Fruit fly (Drosophila melanogaster): ENCODE results near the gene CG34428.

Gene CG34428

DNA sequence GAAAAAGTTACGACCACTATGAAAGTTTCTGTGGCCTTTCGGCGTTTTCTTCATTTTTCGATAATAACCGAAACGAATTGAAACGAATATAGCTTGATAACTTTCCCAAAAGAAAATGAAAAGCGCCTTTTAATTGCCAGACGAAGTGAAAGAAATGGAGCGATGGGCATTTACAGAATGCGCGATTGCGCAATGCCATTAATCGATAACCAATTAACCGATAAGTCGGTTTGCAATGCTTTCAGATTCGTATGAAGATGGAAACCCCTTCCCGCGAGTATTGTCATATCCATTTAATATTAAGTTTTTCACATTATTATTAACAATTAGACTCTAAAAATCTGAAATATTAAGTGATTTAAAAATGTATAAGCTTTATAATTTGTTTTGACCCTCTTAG, 34.2 kb upstream of the CG34428 start:
- TF ChIP-seq Dll (optimal IDR thresholded peaks at IDR 0.05): no peak
- no peak for TF ChIP-seq CG8478 (optimal IDR thresholded peaks at IDR 0.05)

DNA sequence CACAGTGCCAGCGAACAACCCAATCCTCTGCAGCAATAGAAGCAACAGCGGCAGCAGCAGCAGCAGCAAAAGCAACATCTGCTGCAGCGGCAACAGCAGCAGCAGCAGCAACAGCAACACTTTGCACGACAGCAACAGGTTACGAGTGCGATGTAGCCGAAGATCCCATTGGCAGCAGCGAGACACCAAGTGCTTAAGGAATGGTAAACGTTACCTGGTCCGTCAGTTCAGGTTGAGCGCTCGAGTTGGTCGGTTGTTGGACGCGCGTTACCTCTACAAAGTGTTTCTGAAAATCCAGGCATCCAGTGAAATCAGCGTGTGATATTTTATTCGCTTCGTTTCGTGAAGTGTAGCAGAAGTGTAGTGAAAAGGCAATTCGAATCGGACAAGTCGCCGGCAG, 32.8 kb upstream of the CG34428 start, which contains the start of gene CG17672:
CG17672 (plus strand) TSS at position 223 of the 400 bp plus-strand sequence.
- TF ChIP-seq psq (optimal IDR thresholded peaks at IDR 0.05): no peak
- no peak for TF ChIP-seq EcR (GFP tag; optimal IDR thresholded peaks at IDR 0.05)
- TF ChIP-seq Dll (optimal IDR thresholded peaks at IDR 0.05): no peak
- TF ChIP-seq CG8478 (optimal IDR thresholded peaks at IDR 0.05): no peak
- no peak for TF ChIP-seq pan (optimal IDR thresholded peaks at IDR 0.05)
- no peak for TF ChIP-seq usp (GFP tag; optimal IDR thresholded peaks at IDR 0.05)

DNA sequence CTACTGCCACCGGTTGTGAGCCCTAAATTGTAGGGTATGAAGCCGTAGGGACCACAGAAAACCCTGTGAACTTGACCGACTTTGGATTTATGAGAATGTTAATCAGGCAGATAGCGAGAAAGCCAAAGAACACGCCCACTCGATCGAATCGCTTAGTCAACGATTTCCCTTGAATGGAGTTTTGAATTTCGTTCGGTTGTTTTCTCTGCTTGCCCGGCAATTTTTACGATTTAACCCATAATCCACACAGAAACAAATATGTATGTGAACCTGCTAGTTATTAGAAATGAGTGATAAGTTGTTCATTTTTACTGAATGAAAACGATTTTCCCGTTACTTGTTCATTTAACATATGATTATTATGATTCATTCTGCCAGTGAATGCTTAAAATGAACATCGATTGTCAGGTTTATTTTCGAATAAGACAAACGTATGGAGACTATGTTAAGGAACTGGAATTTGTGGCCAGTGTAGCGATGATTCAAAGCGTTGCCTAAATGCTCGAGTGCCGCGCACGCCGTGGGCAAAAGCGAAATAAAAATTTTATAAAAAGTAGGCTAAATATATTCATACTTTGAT, 31.4 kb upstream of the CG34428 start:
- TF ChIP-seq EcR (GFP tag; optimal IDR thresholded peaks at IDR 0.05) (no peak), usp (GFP tag; optimal IDR thresholded peaks at IDR 0.05) (no peak), psq (optimal IDR thresholded peaks at IDR 0.05) (no peak), CG8478 (optimal IDR thresholded peaks at IDR 0.05) (no peak)

DNA sequence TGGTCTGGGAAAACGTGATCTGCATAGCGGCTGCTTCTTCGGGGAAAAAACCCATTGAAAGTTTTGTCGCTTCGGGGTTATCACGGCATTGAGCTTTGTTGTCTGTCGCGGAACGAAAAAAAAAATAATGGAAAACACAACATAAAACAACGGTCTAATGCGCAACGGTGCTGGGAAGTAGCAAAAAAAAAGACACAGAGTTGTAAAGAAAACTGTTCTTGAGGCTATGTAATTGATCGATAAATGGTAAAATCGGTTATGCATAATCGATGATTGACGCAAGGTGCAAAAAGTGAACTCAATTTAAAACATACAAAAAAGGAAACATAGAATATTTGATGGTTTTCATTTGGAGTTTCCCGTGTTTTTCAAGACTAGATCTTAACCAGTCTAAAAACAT, 30.2 kb upstream of the CG34428 start:
- TF ChIP-seq psq (optimal IDR thresholded peaks at IDR 0.05) (no peak), Dll (optimal IDR thresholded peaks at IDR 0.05) (no peak)

DNA sequence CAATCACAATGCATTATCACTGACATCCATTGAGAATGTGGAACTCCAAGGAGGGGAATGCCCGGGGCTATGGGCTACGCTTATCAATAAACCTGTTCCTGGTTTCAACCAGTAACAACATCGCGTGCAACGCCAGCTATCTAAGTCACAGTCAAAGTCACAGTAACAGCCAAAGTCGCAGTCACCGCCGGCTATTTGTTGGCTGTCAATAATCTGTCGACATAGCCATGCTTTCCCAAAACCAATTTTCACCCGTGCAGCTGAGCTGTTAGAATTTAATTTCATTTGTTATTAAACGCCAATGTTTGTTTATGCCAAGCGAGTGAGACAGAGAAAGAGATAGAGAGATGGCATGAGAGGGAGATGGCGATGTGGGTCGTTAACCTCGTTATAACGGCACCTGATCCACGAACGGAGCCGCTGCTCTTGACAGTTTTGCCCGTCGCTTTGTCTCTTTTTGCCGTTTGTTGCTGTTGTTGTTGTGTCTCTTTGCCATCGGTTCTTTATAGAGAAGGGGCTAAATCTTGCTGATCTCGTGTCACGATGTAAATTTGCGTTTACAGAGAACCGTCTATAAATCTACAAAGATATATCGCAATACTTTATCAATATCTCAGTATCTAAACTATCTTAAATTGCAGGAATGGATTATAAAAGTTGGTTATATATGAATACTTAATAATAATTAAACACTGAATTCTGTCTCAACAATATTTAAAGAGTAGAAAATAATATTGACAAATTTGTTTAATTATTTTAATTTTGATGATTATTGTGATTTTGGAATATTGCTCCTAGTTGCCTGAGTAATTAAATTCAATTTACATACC, 29.3 kb upstream of the CG34428 start:
- TF ChIP-seq psq (optimal IDR thresholded peaks at IDR 0.05) (no peak), EcR (GFP tag; optimal IDR thresholded peaks at IDR 0.05) (no peak), Dll (optimal IDR thresholded peaks at IDR 0.05) (no peak), CG8478 (optimal IDR thresholded peaks at IDR 0.05) (no peak), pan (optimal IDR thresholded peaks at IDR 0.05) (no peak), usp (GFP tag; optimal IDR thresholded peaks at IDR 0.05) (no peak)

DNA sequence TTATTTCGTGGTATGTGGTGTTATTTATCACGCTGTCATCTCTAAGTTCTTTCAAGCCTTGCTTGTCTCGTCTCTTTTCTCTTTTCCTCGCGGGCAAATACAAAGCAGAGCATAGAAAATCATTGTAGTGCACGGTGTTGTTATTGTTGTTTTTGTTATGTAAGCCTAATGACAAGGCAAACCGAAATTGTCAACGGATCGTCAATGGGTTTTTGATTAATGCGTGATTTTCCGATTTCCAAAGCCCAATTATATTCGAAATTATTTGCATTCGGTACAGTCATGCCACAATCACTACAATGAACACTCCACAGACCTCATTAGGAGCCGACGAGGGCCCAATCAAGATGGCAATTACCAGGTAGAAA, 28.7 kb upstream of the CG34428 start:
- TF ChIP-seq pan (optimal IDR thresholded peaks at IDR 0.05) (no peak), CG8478 (optimal IDR thresholded peaks at IDR 0.05) (no peak), EcR (GFP tag; optimal IDR thresholded peaks at IDR 0.05) (no peak), psq (optimal IDR thresholded peaks at IDR 0.05) (no peak), usp (GFP tag; optimal IDR thresholded peaks at IDR 0.05) (no peak), Dll (optimal IDR thresholded peaks at IDR 0.05) (no peak)

DNA sequence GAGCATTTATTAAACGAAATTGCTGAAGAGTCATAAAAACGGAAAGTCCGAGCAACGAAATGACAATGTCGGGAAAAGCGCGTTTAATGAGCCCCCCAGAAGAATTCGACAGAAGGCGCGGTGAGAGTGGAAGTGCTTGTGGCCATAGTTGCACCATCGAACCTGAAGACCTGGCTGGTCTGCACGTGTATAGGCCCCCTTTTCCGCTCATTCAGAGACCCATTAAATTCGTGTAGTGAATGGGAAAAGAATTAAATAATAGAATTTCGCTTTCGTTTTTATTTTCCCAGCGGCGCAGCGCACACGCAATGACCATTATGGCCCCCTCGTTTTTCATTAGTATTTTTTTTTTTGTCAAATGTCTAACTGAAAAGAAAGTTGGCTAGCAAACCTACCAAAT, 28.2 kb upstream of the CG34428 start:
- TF ChIP-seq usp (GFP tag; optimal IDR thresholded peaks at IDR 0.05) (no peak), EcR (GFP tag; optimal IDR thresholded peaks at IDR 0.05) (no peak), psq (optimal IDR thresholded peaks at IDR 0.05) (no peak)

DNA sequence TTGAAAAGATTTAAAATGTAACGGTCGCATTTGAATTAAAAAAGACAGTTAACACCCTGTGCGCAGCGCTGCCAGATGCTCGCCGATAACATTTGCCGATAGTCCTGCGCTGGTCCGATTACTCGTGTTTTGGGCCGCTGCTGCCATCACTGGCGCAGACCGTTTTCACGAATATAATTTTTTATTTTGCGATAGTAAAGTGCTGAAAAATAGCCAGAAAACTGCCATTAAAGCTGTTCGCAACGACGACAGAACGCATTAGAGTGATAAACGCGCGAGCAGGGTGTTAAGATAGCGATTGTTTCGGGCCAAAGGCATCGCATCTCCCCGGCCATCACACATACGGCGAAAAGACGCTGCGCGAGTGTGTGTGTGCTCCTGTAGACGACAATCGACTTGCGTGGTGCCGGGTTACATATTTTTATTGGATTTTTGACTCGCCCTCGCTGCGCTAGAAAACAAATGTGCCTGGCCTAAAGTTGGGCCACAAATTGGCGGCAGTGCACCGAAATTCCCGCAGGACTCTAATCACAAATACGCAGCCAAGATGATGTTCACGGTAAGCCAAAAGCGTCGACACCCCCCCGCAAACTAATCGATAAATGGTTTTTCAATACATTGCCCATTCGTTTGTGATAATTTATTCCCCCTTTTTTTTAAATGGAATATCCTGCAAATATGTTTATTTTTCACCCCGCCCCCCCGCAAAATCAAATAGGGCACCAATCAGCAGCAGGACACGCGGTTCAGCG, 24.7 kb upstream of the CG34428 start, which contains the start of gene Srrm1:
Srrm1 (plus strand) TSS at position 116 of the 752 bp plus-strand sequence.
- no peak for TF ChIP-seq Dll (optimal IDR thresholded peaks at IDR 0.05)
- TF ChIP-seq CG8478 (optimal IDR thresholded peaks at IDR 0.05): no peak

DNA sequence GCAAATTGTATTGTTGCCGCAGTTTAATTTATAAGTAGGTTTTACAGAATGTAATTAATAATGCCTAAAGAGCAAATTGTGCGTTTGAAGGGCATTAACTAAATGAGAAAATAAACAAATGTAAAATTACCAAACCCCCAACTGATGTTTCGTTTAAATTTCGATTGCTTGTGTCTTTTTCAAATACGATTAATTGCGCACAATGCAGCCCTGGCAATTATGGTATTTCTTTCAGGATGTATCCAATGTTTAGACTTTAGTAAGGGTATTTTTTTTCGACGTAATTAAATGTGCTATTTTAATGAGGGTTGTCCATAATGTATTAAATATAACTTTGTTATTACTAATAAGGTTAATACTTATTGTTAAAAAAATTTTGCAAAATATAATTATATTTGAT, 20.7 kb upstream of the CG34428 start:
- TF ChIP-seq psq (optimal IDR thresholded peaks at IDR 0.05) (no peak), usp (GFP tag; optimal IDR thresholded peaks at IDR 0.05) (no peak), Dll (optimal IDR thresholded peaks at IDR 0.05) (no peak), EcR (GFP tag; optimal IDR thresholded peaks at IDR 0.05) (no peak), CG8478 (optimal IDR thresholded peaks at IDR 0.05) (no peak), pan (optimal IDR thresholded peaks at IDR 0.05) (no peak)

DNA sequence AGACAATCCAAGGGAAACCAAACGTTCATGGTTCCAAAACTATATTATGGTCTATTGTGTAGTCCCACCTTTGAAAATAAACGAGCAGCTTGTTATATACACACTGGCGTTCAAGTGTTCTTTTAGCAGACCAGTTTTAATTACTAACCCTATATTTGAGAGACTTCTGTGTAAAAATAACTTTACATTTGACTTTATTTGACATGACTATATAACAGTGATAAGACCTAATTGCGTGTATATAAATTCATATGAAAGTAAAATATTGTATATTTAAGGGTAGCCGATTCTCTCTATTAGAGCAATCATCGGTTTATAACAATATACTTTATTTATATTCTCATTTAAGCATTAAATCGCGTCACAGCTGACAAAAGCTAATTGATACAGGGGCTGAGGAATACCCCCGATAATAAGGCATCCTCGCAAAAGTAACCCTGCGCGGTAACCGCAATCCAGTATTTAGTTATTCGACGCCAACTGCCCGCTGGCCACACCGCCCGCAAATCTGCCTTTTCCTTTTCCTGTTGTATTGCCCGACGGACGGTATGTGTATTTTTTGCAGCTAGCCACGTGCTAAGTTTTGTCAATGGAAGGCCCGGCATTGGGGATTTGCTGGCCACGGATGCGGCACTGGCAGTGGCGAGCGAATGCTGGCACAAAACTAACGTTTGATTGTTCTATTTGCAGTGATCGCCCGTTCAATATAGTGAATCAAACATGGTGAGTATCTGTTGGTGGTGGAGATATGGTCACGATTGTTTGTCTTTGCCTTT, 20.1 kb upstream of the CG34428 start, which contains the start of gene RpS4:
RpS4 (plus strand) TSS at position 465 of the 776 bp plus-strand sequence.
- TF ChIP-seq CG8478 (optimal IDR thresholded peaks at IDR 0.05): no peak
- no peak for TF ChIP-seq pan (optimal IDR thresholded peaks at IDR 0.05)
- no peak for TF ChIP-seq EcR (GFP tag; optimal IDR thresholded peaks at IDR 0.05)
- TF ChIP-seq psq (optimal IDR thresholded peaks at IDR 0.05): no peak
- TF ChIP-seq usp (GFP tag; optimal IDR thresholded peaks at IDR 0.05): no peak
- TF ChIP-seq Dll (optimal IDR thresholded peaks at IDR 0.05): no peak

DNA sequence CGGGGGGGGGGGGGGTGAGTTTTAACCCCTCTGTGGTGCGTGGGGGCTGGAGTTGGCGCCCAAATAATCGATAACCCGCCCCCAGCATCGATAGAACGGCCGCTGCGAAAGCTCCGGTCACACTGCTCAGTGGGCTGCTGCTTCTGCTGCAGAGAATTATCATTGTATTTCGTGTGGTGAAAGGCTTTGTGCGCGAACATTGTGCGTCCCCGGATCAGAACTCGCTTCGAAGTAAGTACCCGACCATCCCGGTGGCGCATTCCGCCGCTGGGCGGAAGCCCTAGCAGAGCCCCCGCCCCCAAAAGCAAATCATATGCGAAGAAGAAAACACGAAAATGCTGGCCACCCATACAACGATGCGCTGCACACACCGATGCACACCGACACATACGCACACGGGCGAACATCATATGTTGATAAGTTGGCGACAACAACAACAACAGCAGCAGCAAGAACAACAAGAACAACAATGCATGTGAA, 17.2 kb upstream of the CG34428 start, which contains the start of gene Syx13:
Syx13 (plus strand) TSS at position 100 of the 480 bp plus-strand sequence.
- TF ChIP-seq CG8478 (optimal IDR thresholded peaks at IDR 0.05): no peak
- no peak for TF ChIP-seq Dll (optimal IDR thresholded peaks at IDR 0.05)
- no peak for TF ChIP-seq pan (optimal IDR thresholded peaks at IDR 0.05)
- TF ChIP-seq usp (GFP tag; optimal IDR thresholded peaks at IDR 0.05): no peak
- TF ChIP-seq psq (optimal IDR thresholded peaks at IDR 0.05): no peak
- no peak for TF ChIP-seq EcR (GFP tag; optimal IDR thresholded peaks at IDR 0.05)

DNA sequence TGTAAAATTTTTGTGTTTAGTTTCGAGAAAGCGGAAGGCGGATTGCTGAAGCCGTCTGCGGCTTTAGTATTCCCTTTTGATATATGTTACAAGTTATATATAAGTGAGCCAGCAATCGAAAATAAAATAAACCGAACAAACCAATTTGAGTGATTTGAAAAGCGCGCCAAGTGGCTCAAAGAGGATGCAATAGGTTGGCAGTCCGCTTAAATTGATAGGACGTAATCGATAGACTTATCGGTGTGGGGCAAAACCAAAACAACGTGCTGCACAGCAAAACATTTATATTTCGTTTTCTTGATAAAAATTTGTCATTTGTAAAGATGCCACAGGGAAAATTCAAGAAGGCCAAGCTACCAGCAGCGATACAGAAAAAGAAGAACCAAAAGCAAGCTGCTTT, 14.8 kb upstream of the CG34428 start, which contains the start of gene CG11279:
CG11279 (plus strand) TSS at position 220 of the 400 bp plus-strand sequence.
- TF ChIP-seq pan (optimal IDR thresholded peaks at IDR 0.05): no peak
- TF ChIP-seq psq (optimal IDR thresholded peaks at IDR 0.05): no peak
- TF ChIP-seq CG8478 (optimal IDR thresholded peaks at IDR 0.05): no peak
- TF ChIP-seq Dll (optimal IDR thresholded peaks at IDR 0.05): no peak
- TF ChIP-seq EcR (GFP tag; optimal IDR thresholded peaks at IDR 0.05): no peak
- TF ChIP-seq usp (GFP tag; optimal IDR thresholded peaks at IDR 0.05): no peak
